Worm (Caenorhabditis elegans) whole organism, L1 larva: ENCODE results near the gene K04C2.5.

Experiments
- ama-1 ChIP-seq: fragments of 150-350 bp; optimal IDR thresholded peaks from 2 replicates; lab custom pipeline; 2014
- dpl-1 ChIP-seq, 3 experiments: fragments of 150-350 bp in 2 of 3; sonication (generic microtip) in 1 of 3; optimal IDR thresholded peaks; 2 replicates each; lab custom pipeline; 2014 to 2017; ENCODE audit warnings: missing biosample characterization in 3 of 3, missing genetic modification characterization in 3 of 3, missing genetic modification reagents in 3 of 3
- elt-3 ChIP-seq, 6 experiments: fragments of 150-350 bp in 1 of 6; sonication (generic microtip); optimal IDR thresholded peaks; 2 replicates each; lab custom pipeline; 2017 to 2018; ENCODE audit warnings: missing biosample characterization in 6 of 6, missing genetic modification characterization in 6 of 6, inconsistent platforms in 1 of 6
- fos-1 ChIP-seq: fragments of 150-350 bp; optimal IDR thresholded peaks from 2 replicates; lab custom pipeline; 2014; ENCODE audit warnings: missing biosample characterization, missing genetic modification characterization
- hlh-17 ChIP-seq: fragments of 200-800 bp; sonication (Bioruptor generic); optimal IDR thresholded peaks from 2 replicates; lab custom pipeline; 2018; ENCODE audit warnings: missing genetic modification characterization, mild to moderate bottlenecking, missing compliant biosample characterization, moderate library complexity, borderline replicate concordance
- lsy-2 ChIP-seq, 2 experiments: fragments of 150-350 bp; optimal IDR thresholded peaks; 2 replicates each; lab custom pipeline; 2014; ENCODE audit warnings: missing biosample characterization in 2 of 2, missing genetic modification characterization in 2 of 2
- mdl-1 ChIP-seq, 2 experiments: fragments of 150-350 bp; optimal IDR thresholded peaks; 2 replicates each; lab custom pipeline; 2014 to 2017; ENCODE audit warnings: missing biosample characterization in 2 of 2, missing genetic modification characterization in 2 of 2, inconsistent platforms in 1 of 2
- nhr-20 ChIP-seq: sonication (generic microtip); optimal IDR thresholded peaks from 2 replicates; lab custom pipeline; 2016; ENCODE audit warnings: mild to moderate bottlenecking, missing genetic modification characterization, missing compliant biosample characterization

DNA sequence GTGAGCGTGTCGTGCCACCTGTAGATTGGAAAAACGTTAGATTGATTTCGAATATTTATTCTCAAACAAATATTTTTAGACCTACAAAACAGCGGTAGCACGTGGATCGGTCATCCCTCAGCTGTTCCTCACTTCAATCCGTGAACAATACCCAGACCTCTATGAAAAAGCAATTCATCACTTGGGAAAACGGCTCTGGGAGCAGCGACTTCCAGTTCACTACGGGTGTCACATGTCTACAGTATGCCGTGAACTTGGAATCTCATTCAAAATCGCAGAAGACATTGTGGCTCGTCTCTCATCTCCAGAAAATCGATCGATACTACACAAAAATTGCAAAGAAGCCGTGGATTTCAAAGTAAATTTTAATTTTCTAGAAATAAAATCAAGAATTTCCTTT lies 13.0 kb upstream of the K04C2.5 start:
- no peak for TF ChIP-seq ama-1 (lab: Kevin White, UChicago)
- TF ChIP-seq dpl-1 (GFP tag; optimal IDR thresholded peaks at IDR 0.05; lab: Kevin White, UChicago) = no peak
- no peak for TF ChIP-seq elt-3 (tag; optimal IDR thresholded peaks at IDR 0.05; lab: Kevin White, UChicago)
- TF ChIP-seq hlh-17 = no peak
- no peak for TF ChIP-seq fos-1 (tag; lab: Kevin White, UChicago)
- no peak for TF ChIP-seq mdl-1 (tag; optimal IDR thresholded peaks at IDR 0.05; lab: Kevin White, UChicago)
- peak in 1 of 2 experiments; percentile 51 for TF ChIP-seq lsy-2 (tag; optimal IDR thresholded peaks at IDR 0.05; lab: Kevin White, UChicago)
- TF ChIP-seq nhr-20 (tag; lab: Kevin White, UChicago) = no peak
